Worm (Caenorhabditis elegans) whole organism, L2 larva: ENCODE results near the gene T05B11.4.

Source experiments
- Y55F3AM.14 ChIP-seq: fragments of 200-800 bp; sonication (Bioruptor generic); optimal IDR thresholded peaks from 2 replicates; lab custom pipeline; 2018; ENCODE audit warnings: mild to moderate bottlenecking, missing genetic modification characterization, missing compliant biosample characterization
- ama-1 ChIP-seq: fragments of 150-350 bp; optimal IDR thresholded peaks from 2 replicates; lab custom pipeline; 2018; ENCODE audit warnings: inconsistent platforms
- ceh-16 ChIP-seq: fragments of 150-350 bp; optimal IDR thresholded peaks from 2 replicates; lab custom pipeline; 2014; ENCODE audit warnings: missing biosample characterization, missing genetic modification characterization
- dmd-4 ChIP-seq: sonication (generic microtip); optimal IDR thresholded peaks from 2 replicates; lab custom pipeline; 2017; ENCODE audit warnings: missing biosample characterization, missing genetic modification characterization
- elt-3 ChIP-seq: sonication (generic microtip); optimal IDR thresholded peaks from 2 replicates; lab custom pipeline; 2017; ENCODE audit warnings: missing biosample characterization, missing genetic modification characterization
- fos-1 ChIP-seq: fragments of 150-350 bp; optimal IDR thresholded peaks from 2 replicates; lab custom pipeline; 2014; ENCODE audit warnings: missing biosample characterization, missing genetic modification characterization
- lin-11 ChIP-seq: fragments of 150-350 bp; sonication (generic microtip); optimal IDR thresholded peaks from 2 replicates; lab custom pipeline; 2014; ENCODE audit warnings: missing biosample characterization, missing genetic modification characterization, inconsistent platforms, mixed read lengths
- lsy-2 ChIP-seq, 2 experiments: fragments of 150-350 bp in 1 of 2; sonication (generic microtip) in 1 of 2; optimal IDR thresholded peaks; 2 replicates each; lab custom pipeline; 2014 to 2017; ENCODE audit warnings: missing biosample characterization in 2 of 2, missing genetic modification characterization in 2 of 2
- peb-1 ChIP-seq: fragments of 150-350 bp; optimal IDR thresholded peaks from 2 replicates; lab custom pipeline; 2014; ENCODE audit warnings: missing biosample characterization, missing genetic modification characterization
- skn-1 ChIP-seq: sonication (generic microtip); optimal IDR thresholded peaks from 2 replicates; lab custom pipeline; 2017; ENCODE audit warnings: missing biosample characterization, missing genetic modification characterization
- snpc-4 ChIP-seq: fragments of 150-350 bp; optimal IDR thresholded peaks from 2 replicates; lab custom pipeline; 2014; ENCODE audit warnings: missing biosample characterization, missing genetic modification characterization
- unc-62 ChIP-seq: fragments of 150-350 bp; optimal IDR thresholded peaks from 2 replicates; lab custom pipeline; 2014; ENCODE audit warnings: missing biosample characterization, missing genetic modification reagents, missing genetic modification characterization
- ztf-1 ChIP-seq: fragments of 200-800 bp; sonication (Bioruptor generic); conservative IDR thresholded peaks from 2 replicates; pipeline ENCODE4 v1.3.6; 2022; ENCODE audit warnings: missing genetic modification characterization, missing compliant biosample characterization
- ztf-11 ChIP-seq: sonication (generic microtip); optimal IDR thresholded peaks from 2 replicates; lab custom pipeline; 2017; ENCODE audit warnings: missing biosample characterization, missing genetic modification characterization

- TF ChIP-seq Y55F3AM.14 (no peak), snpc-4 (tag; lab: Kevin White, UChicago) (no peak), fos-1 (tag; lab: Kevin White, UChicago) (no peak), dmd-4 (tag; lab: Kevin White, UChicago) (no peak), unc-62 (GFP tag; lab: Kevin White, UChicago) (no peak), lsy-2 (tag; optimal IDR thresholded peaks at IDR 0.05; lab: Kevin White, UChicago) (no peak), ceh-16 (no peak), elt-3 (tag; lab: Kevin White, UChicago) (no peak), peb-1 (tag; lab: Kevin White, UChicago) (no peak), ama-1 (lab: Kevin White, UChicago) (no peak), lin-11 (tag; lab: Kevin White, UChicago) (no peak), ztf-1 (GFP tag; lab: Robert Waterston, UW) (no peak), ztf-11 (no peak), skn-1 (tag; lab: Kevin White, UChicago) (no peak)
Measured at ce11 chrV:7717629-7718028, 36.8 kb downstream of the T05B11.4 start, which contains the start of gene ZK105.5.
